Worm (Caenorhabditis elegans): ENCODE data around the gene ZK546.4.
"Not testable (repeated sequence)": the region's sequence is repeated elsewhere in the genome, so short reads cannot be mapped to it uniquely, and the experiment has no call there.

DNA sequence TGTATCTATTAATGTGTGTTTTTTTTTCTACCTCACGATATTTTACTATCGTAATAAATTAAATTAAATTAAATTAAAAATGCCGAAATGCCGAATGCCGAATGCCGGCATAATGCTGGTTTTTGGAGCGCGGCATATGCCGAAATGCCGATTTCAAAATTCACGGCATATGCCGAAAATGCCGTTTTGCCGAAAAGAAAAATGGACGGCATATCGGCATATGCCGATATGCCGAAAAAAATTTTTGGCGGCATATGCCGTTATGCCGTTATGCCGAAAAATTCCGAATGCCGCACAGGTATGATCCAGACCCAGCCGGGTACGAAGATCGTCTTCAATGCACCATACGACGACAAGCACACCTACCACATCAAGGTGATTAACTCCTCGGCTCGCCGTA lies 39.3 kb upstream of the ZK546.4 start, which contains the start of gene msp-32:
- TF ChIP-seq ama-1 (optimal IDR thresholded peaks at IDR 0.05); mdl-1 (tag; optimal IDR thresholded peaks at IDR 0.05); nhr-25 (tag; optimal IDR thresholded peaks at IDR 0.05); fos-1 (tag; optimal IDR thresholded peaks at IDR 0.05); nhr-11 (tag; optimal IDR thresholded peaks at IDR 0.05); dmd-4 (tag; optimal IDR thresholded peaks at IDR 0.05); zag-1 (tag; optimal IDR thresholded peaks at IDR 0.05); nhr-12 (tag; optimal IDR thresholded peaks at IDR 0.05); blmp-1 (tag; optimal IDR thresholded peaks at IDR 0.05; ENCODE audit: insufficient read depth); alr-1 (tag; optimal IDR thresholded peaks at IDR 0.05); nhr-10 (tag; optimal IDR thresholded peaks at IDR 0.05): not testable (repeated sequence)
